Worm (Caenorhabditis elegans): Measurements from ENCODE around the gene crp-1.

ce11 chrV:10471007-10471406 is 7.4 kb upstream of the crp-1 start:
- TF ChIP-seq nhr-11 (tag; optimal IDR thresholded peaks at IDR 0.05) (no peak), pha-4 (tag; optimal IDR thresholded peaks at IDR 0.05) (peak; percentile 13), egl-27 (tag; optimal IDR thresholded peaks at IDR 0.05) (no peak), snpc-4 (tag; optimal IDR thresholded peaks at IDR 0.05) (no peak), ama-1 (optimal IDR thresholded peaks at IDR 0.05) (peak; percentile 21)

All from whole organism, L3 larva.